Worm (Caenorhabditis elegans) whole organism, mixed stage, embryonic: ENCODE data around the gene Y62E10A.24.

ENCODE experiments used
- M03D4.4 ChIP-seq: sonication (generic microtip); optimal IDR thresholded peaks from 2 replicates; lab custom pipeline; 2017; ENCODE audit warnings: mild to moderate bottlenecking, missing genetic modification characterization, missing compliant biosample characterization
- bed-3 ChIP-seq: fragments of 200-800 bp; sonication (Bioruptor generic); optimal IDR thresholded peaks from 3 replicates; lab custom pipeline; 2018; ENCODE audit warnings: mild to moderate bottlenecking, missing genetic modification characterization, moderate library complexity, missing compliant biosample characterization
- blmp-1 ChIP-seq: fragments of 150-350 bp; optimal IDR thresholded peaks from 2 replicates; lab custom pipeline; 2014; ENCODE audit warnings: missing biosample characterization, missing genetic modification characterization
- ceh-39 ChIP-seq: fragments of 150-350 bp; optimal IDR thresholded peaks from 2 replicates; lab custom pipeline; 2014; ENCODE audit warnings: missing biosample characterization, missing genetic modification characterization
- ceh-43 ChIP-seq: fragments of 200-800 bp; sonication (Bioruptor generic); optimal IDR thresholded peaks from 2 replicates; lab custom pipeline; 2018; ENCODE audit warnings: mild to moderate bottlenecking, missing genetic modification characterization, moderate library complexity, missing compliant biosample characterization
- ceh-83 ChIP-seq: fragments of 200-800 bp; sonication (Bioruptor generic); optimal IDR thresholded peaks from 2 replicates; lab custom pipeline; 2018; ENCODE audit warnings: mild to moderate bottlenecking, missing genetic modification characterization, missing compliant biosample characterization
- ces-1 ChIP-seq: fragments of 150-350 bp; optimal IDR thresholded peaks from 2 replicates; lab custom pipeline; 2014; ENCODE audit warnings: missing biosample characterization, missing genetic modification reagents, missing genetic modification characterization
- cnd-1 ChIP-seq: fragments of 200-800 bp; sonication (Bioruptor generic); optimal IDR thresholded peaks from 2 replicates; lab custom pipeline; 2018; ENCODE audit warnings: mild to moderate bottlenecking, missing genetic modification characterization, missing compliant biosample characterization
- drap-1 ChIP-seq: fragments of 200-800 bp; sonication (Bioruptor generic); optimal IDR thresholded peaks from 3 replicates; lab custom pipeline; 2018; ENCODE audit warnings: mild to moderate bottlenecking, missing genetic modification characterization, missing compliant biosample characterization
- elt-1 ChIP-seq: sonication (generic microtip); optimal IDR thresholded peaks from 2 replicates; lab custom pipeline; 2017; ENCODE audit warnings: missing genetic modification characterization, mild to moderate bottlenecking, missing compliant biosample characterization, antibody characterized with exemption, moderate library complexity, borderline replicate concordance; ENCODE audit not compliant: insufficient read depth
- elt-3 ChIP-seq: fragments of 150-350 bp; optimal IDR thresholded peaks from 2 replicates; lab custom pipeline; 2014; ENCODE audit warnings: missing biosample characterization, missing genetic modification characterization
- flh-1 ChIP-seq: fragments of 200-800 bp; sonication (Bioruptor generic); optimal IDR thresholded peaks from 2 replicates; lab custom pipeline; 2018; ENCODE audit warnings: mild to moderate bottlenecking, missing genetic modification characterization, moderate library complexity, missing compliant biosample characterization
- ham-2 ChIP-seq: fragments of 200-800 bp; sonication (Bioruptor generic); optimal IDR thresholded peaks from 2 replicates; lab custom pipeline; 2018; ENCODE audit warnings: mild to moderate bottlenecking, missing genetic modification characterization, missing compliant biosample characterization
- hlh-1 ChIP-seq: fragments of 150-350 bp; optimal IDR thresholded peaks from 2 replicates; lab custom pipeline; 2014; ENCODE audit warnings: missing biosample characterization, missing genetic modification reagents, missing genetic modification characterization
- lin-13 ChIP-seq: fragments of 150-350 bp; optimal IDR thresholded peaks from 2 replicates; lab custom pipeline; 2014; ENCODE audit warnings: missing biosample characterization, missing genetic modification characterization
- lin-32 ChIP-seq: fragments of 200-800 bp; sonication (Bioruptor generic); optimal IDR thresholded peaks from 2 replicates; lab custom pipeline; 2018; ENCODE audit warnings: mild to moderate bottlenecking, missing genetic modification characterization, missing compliant biosample characterization
- lsy-2 ChIP-seq: fragments of 150-350 bp; optimal IDR thresholded peaks from 2 replicates; lab custom pipeline; 2014; ENCODE audit warnings: missing biosample characterization, missing genetic modification characterization
- mab-5 ChIP-seq: fragments of 150-350 bp; optimal IDR thresholded peaks from 2 replicates; lab custom pipeline; 2014; ENCODE audit warnings: missing biosample characterization, missing genetic modification characterization
- mep-1 ChIP-seq: fragments of 150-350 bp; optimal IDR thresholded peaks from 2 replicates; lab custom pipeline; 2017; ENCODE audit warnings: missing biosample characterization, missing genetic modification reagents, missing genetic modification characterization, inconsistent platforms
- mls-2 ChIP-seq: sonication (generic microtip); optimal IDR thresholded peaks from 2 replicates; lab custom pipeline; 2016; ENCODE audit warnings: mild to moderate bottlenecking, missing genetic modification characterization, moderate library complexity, missing compliant biosample characterization
- nhr-12 ChIP-seq: fragments of 150-350 bp; optimal IDR thresholded peaks from 2 replicates; lab custom pipeline; 2014; ENCODE audit warnings: missing biosample characterization, missing genetic modification characterization
- nhr-2 ChIP-seq: fragments of 150-350 bp; optimal IDR thresholded peaks from 2 replicates; lab custom pipeline; 2014; ENCODE audit warnings: missing biosample characterization, missing genetic modification characterization
- nhr-237 ChIP-seq: fragments of 150-350 bp; optimal IDR thresholded peaks from 2 replicates; lab custom pipeline; 2014; ENCODE audit warnings: missing biosample characterization, missing genetic modification characterization
- nhr-28 ChIP-seq: fragments of 150-350 bp; optimal IDR thresholded peaks from 2 replicates; lab custom pipeline; 2014; ENCODE audit warnings: missing biosample characterization, missing genetic modification characterization
- nhr-76 ChIP-seq: sonication (generic microtip); optimal IDR thresholded peaks from 2 replicates; lab custom pipeline; 2017; ENCODE audit warnings: missing biosample characterization, missing genetic modification characterization
- pha-4 ChIP-seq: fragments of 150-350 bp; optimal IDR thresholded peaks from 2 replicates; lab custom pipeline; 2018; ENCODE audit warnings: missing biosample characterization, missing genetic modification reagents, missing genetic modification characterization
- sem-2 ChIP-seq: fragments of 200-800 bp; sonication (Bioruptor generic); optimal IDR thresholded peaks from 2 replicates; lab custom pipeline; 2018; ENCODE audit warnings: mild to moderate bottlenecking, missing genetic modification characterization, missing compliant biosample characterization
- snpc-4 ChIP-seq: fragments of 150-350 bp; optimal IDR thresholded peaks from 2 replicates; lab custom pipeline; 2014; ENCODE audit warnings: missing biosample characterization, missing genetic modification characterization
- sptf-1 ChIP-seq: sonication (generic microtip); optimal IDR thresholded peaks from 2 replicates; lab custom pipeline; 2017; ENCODE audit warnings: mild to moderate bottlenecking, missing genetic modification characterization, moderate library complexity, missing compliant biosample characterization
- tbx-8 ChIP-seq: fragments of 200-800 bp; sonication (Bioruptor generic); optimal IDR thresholded peaks from 2 replicates; lab custom pipeline; 2018; ENCODE audit warnings: mild to moderate bottlenecking, missing genetic modification characterization, moderate library complexity, missing compliant biosample characterization
- unc-120 ChIP-seq: sonication (generic microtip); optimal IDR thresholded peaks from 2 replicates; lab custom pipeline; 2017; ENCODE audit warnings: missing genetic modification characterization, missing compliant biosample characterization; ENCODE audit not compliant: poor library complexity, severe bottlenecking
- unc-39 ChIP-seq: fragments of 150-350 bp; optimal IDR thresholded peaks from 2 replicates; lab custom pipeline; 2014; ENCODE audit warnings: missing biosample characterization, missing genetic modification characterization
- unc-62 ChIP-seq: fragments of 150-350 bp; optimal IDR thresholded peaks from 2 replicates; lab custom pipeline; 2014; ENCODE audit warnings: missing biosample characterization, missing genetic modification reagents, missing genetic modification characterization
- zip-8 ChIP-seq: fragments of 150-350 bp; optimal IDR thresholded peaks from 2 replicates; lab custom pipeline; 2014; ENCODE audit warnings: missing biosample characterization, missing genetic modification characterization
- ztf-11 ChIP-seq: fragments of 150-350 bp; optimal IDR thresholded peaks from 2 replicates; lab custom pipeline; 2014; ENCODE audit warnings: missing biosample characterization, missing genetic modification characterization

Gene Y62E10A.24

DNA sequence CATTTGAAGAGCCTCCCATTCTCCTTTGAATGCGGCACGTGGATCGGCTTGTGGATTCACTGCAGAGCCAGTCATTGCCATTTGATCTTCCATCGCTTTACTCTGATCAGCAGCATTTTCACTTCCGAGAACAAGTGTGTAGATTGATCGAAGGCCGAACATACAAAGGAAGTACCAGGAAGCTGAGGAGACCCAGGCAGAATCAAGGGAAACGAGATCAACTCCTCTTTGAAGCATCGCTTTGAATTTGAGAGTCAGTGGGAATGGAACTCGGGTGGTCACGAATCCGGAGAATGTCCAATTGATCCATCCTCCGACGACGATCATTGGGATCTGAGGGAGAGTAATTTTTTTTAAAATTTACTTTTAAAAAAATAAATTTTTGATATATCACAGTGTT lies 10.0 kb downstream of the Y62E10A.24 start:
- no peak for TF ChIP-seq unc-39 (tag; lab: Kevin White, UChicago)
- no peak for TF ChIP-seq hlh-1 (tag; lab: Kevin White, UChicago)
- TF ChIP-seq snpc-4 (tag; lab: Kevin White, UChicago): no peak
- TF ChIP-seq nhr-237 (tag; lab: Kevin White, UChicago): no peak
- TF ChIP-seq tbx-8: no peak
- TF ChIP-seq nhr-28: no peak
- no peak for TF ChIP-seq drap-1 (GFP tag; lab: Kevin White, UChicago)
- TF ChIP-seq mep-1 (tag; lab: Kevin White, UChicago): no peak
- TF ChIP-seq ham-2: no peak
- TF ChIP-seq ces-1 (GFP tag; lab: Kevin White, UChicago): no peak
- TF ChIP-seq bed-3 (GFP tag; lab: Kevin White, UChicago): no peak
- no peak for TF ChIP-seq M03D4.4 (tag; lab: Kevin White, UChicago)
- no peak for TF ChIP-seq elt-1 (tag; lab: Kevin White, UChicago)
- TF ChIP-seq mab-5 (tag; lab: Kevin White, UChicago): no peak
- no peak for TF ChIP-seq mls-2 (tag; lab: Kevin White, UChicago)
- TF ChIP-seq zip-8: no peak
- TF ChIP-seq blmp-1 (tag; lab: Kevin White, UChicago): no peak
- no peak for TF ChIP-seq unc-120 (tag; lab: Kevin White, UChicago)
- TF ChIP-seq, all 35 proteins: peak for 0

DNA sequence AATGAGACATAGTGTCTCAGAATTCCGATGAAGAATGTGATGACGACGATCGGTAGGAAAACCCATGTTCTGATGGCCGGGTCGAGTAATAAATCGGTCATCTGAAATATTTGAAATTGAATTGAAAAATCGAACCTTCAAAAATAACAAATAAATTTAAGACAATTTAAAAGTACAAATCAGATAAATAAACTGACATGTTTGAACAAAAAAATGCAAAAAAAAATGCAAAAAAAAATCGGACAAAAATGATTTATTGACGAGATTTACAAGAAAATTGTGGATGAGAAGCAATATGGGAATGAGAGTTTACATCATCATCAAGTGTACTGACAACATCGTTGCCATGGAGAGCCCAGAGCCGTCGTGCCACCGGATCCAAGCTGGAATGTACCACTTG lies 11.3 kb downstream of the Y62E10A.24 start, which contains the start of gene emc-3:
Gene emc-3, minus strand, starts transcription at position 101 of the 400 bp plus-strand sequence.
- TF ChIP-seq elt-3 (no peak), zip-8 (no peak), M03D4.4 (tag; lab: Kevin White, UChicago) (no peak), ceh-83 (GFP tag; lab: Kevin White, UChicago) (no peak), ham-2 (no peak), mab-5 (tag; lab: Kevin White, UChicago) (no peak), snpc-4 (tag; lab: Kevin White, UChicago) (no peak), unc-62 (GFP tag; lab: Kevin White, UChicago) (no peak), ztf-11 (tag; lab: Kevin White, UChicago) (no peak), lin-32 (GFP tag; lab: Kevin White, UChicago) (no peak), nhr-2 (tag; lab: Kevin White, UChicago) (no peak), lsy-2 (tag; lab: Kevin White, UChicago) (no peak), bed-3 (GFP tag; lab: Kevin White, UChicago) (no peak), mep-1 (tag; lab: Kevin White, UChicago) (no peak), blmp-1 (tag; lab: Kevin White, UChicago) (no peak), flh-1 (GFP tag; lab: Kevin White, UChicago) (no peak), nhr-12 (tag; lab: Kevin White, UChicago) (no peak), tbx-8 (no peak), nhr-76 (tag; lab: Kevin White, UChicago) (no peak)

DNA sequence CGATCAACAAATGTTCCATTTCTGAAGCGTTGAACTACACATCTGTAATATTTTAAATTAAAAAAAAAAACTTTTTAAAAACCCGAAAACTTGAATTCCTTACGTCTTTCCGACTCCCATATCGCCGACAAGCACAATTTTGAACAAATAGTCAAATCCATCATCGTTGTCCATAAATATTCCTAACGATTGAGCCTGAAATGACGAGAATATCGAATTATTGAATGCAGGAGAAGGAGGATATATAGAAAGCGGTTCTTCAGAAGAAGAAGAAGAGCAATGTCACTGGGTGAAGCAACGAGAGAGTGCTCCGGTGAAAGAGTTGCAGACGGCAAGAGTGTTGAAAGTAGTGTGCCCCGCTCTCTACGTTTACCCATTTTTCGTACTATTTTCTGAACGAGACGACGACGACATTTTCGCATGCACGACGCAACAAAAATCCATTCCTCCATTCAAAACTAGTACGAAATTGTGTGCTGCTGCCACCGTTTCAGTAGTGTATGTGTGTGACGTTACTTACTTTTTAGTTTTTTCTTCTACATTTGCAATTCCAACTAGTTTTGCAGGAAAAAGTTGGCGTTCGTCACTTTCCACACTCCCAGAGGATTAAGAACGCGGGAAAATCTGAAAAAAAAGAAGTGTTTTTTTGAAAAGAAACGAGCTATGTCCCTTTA lies 13.4 kb downstream of the Y62E10A.24 start, which contains the start of gene rab-19:
Gene rab-19, minus strand, starts transcription at position 624 of the 674 bp plus-strand sequence.
- TF ChIP-seq ces-1 (GFP tag; lab: Kevin White, UChicago): peak; percentile 91
- no peak for TF ChIP-seq snpc-4 (tag; lab: Kevin White, UChicago)

DNA sequence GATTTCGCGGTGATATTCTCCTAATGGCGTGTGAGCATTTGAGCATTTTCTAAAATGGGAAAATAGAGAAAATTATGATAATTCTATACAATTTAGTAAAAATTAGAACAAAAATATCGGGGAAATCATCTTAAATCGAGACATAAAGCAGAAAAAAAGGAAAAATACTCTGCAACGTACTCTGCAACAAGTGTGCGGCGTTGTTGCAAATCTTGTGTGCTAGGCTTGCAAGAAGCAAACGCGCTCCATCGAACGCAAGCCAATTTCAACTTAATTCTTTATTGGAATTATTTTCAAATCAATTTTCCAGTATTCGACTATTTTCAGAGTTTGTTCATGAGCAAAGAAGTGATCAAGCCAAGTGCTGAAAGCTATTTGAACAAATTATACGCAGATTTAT lies 15.5 kb downstream of the Y62E10A.24 start, which contains the start of the genes Y62E10A.20, Y62E10A.23 and mdt-9:
Gene Y62E10A.20, minus strand, starts transcription at position 49 of the 400 bp plus-strand sequence.
Gene Y62E10A.23, plus strand, starts transcription at position 282 of the 400 bp plus-strand sequence.
Gene mdt-9, plus strand, starts transcription at position 338 of the 400 bp plus-strand sequence.
- peak; percentile 64 for TF ChIP-seq pha-4
- TF ChIP-seq elt-3: no peak
- no peak for TF ChIP-seq lin-32 (GFP tag; lab: Kevin White, UChicago)
- TF ChIP-seq lin-13: peak; percentile 63
- TF ChIP-seq ceh-83 (GFP tag; lab: Kevin White, UChicago): peak; percentile 69
- no peak for TF ChIP-seq nhr-12 (tag; lab: Kevin White, UChicago)
- TF ChIP-seq tbx-8: no peak
- TF ChIP-seq nhr-28: peak; percentile 62
- TF ChIP-seq blmp-1 (tag; lab: Kevin White, UChicago): peak; percentile 57
- TF ChIP-seq mab-5 (tag; lab: Kevin White, UChicago): peak; percentile 2
- TF ChIP-seq nhr-237 (tag; lab: Kevin White, UChicago): peak; percentile 66
- peak; percentile 85 for TF ChIP-seq ham-2
- TF ChIP-seq flh-1 (GFP tag; lab: Kevin White, UChicago): peak; percentile 21
- TF ChIP-seq unc-39 (tag; lab: Kevin White, UChicago): no peak
- TF ChIP-seq mep-1 (tag; lab: Kevin White, UChicago): peak; percentile 89
- TF ChIP-seq hlh-1 (tag; lab: Kevin White, UChicago): peak; percentile 78
- peak; percentile 74 for TF ChIP-seq ceh-43 (GFP tag; lab: Kevin White, UChicago)
- no peak for TF ChIP-seq bed-3 (GFP tag; lab: Kevin White, UChicago)
- TF ChIP-seq sem-2 (GFP tag; lab: Kevin White, UChicago): no peak
- peak; percentile 80 for TF ChIP-seq M03D4.4 (tag; lab: Kevin White, UChicago)
- peak; percentile 75 for TF ChIP-seq drap-1 (GFP tag; lab: Kevin White, UChicago)
- TF ChIP-seq nhr-76 (tag; lab: Kevin White, UChicago): peak; percentile 64
- TF ChIP-seq zip-8: no peak
- peak; percentile 72 for TF ChIP-seq ztf-11 (tag; lab: Kevin White, UChicago)
- peak; percentile 78 for TF ChIP-seq ceh-39 (tag; lab: Kevin White, UChicago)
- TF ChIP-seq unc-120 (tag; lab: Kevin White, UChicago): peak; percentile 72
- peak; percentile 92 for TF ChIP-seq ces-1 (GFP tag; lab: Kevin White, UChicago)
- peak; percentile 8 for TF ChIP-seq nhr-2 (tag; lab: Kevin White, UChicago)
- TF ChIP-seq lsy-2 (tag; lab: Kevin White, UChicago): peak; percentile 76
- no peak for TF ChIP-seq elt-1 (tag; lab: Kevin White, UChicago)
- TF ChIP-seq snpc-4 (tag; lab: Kevin White, UChicago): no peak
- peak; percentile 43 for TF ChIP-seq unc-62 (GFP tag; lab: Kevin White, UChicago)
- peak; percentile 89 for TF ChIP-seq sptf-1
- TF ChIP-seq mls-2 (tag; lab: Kevin White, UChicago): peak; percentile 76
- TF ChIP-seq cnd-1 (tag; lab: Kevin White, UChicago): peak; percentile 58
